Worm (Caenorhabditis elegans) whole organism, L4 larva: Measurements from ENCODE around the gene D1046.2.
A peak's percentile ranks its signal among the peaks of the same experiment; 100 is the strongest.

ENCODE experiments used
- T20F7.1 ChIP-seq: fragments of 200-800 bp; sonication (Bioruptor generic); optimal IDR thresholded peaks from 2 replicates; lab custom pipeline; 2018; ENCODE audit warnings: mild to moderate bottlenecking, missing genetic modification characterization, missing compliant biosample characterization
- Y5F2A.4 ChIP-seq: fragments of 200-800 bp; sonication (Bioruptor generic); optimal IDR thresholded peaks from 2 replicates; lab custom pipeline; 2018; ENCODE audit warnings: mild to moderate bottlenecking, missing genetic modification characterization, missing compliant biosample characterization
- aha-1 ChIP-seq: fragments of 150-350 bp; peaks from one replicate; lab custom pipeline; 2014; ENCODE audit warnings: missing biosample characterization, missing genetic modification characterization
- aly-2 ChIP-seq: sonication (generic microtip); optimal IDR thresholded peaks from 2 replicates; lab custom pipeline; 2018; ENCODE audit warnings: missing biosample characterization, missing genetic modification characterization
- ama-1 ChIP-seq: fragments of 150-350 bp; optimal IDR thresholded peaks from 2 replicates; lab custom pipeline; 2014; ENCODE audit warnings: inconsistent platforms, mixed read lengths
- attf-4 ChIP-seq: sonication (generic microtip); optimal IDR thresholded peaks from 3 replicates; lab custom pipeline; 2017; ENCODE audit warnings: missing biosample characterization, missing genetic modification characterization
- ceh-20 ChIP-seq: fragments of 200-800 bp; sonication (Bioruptor generic); IDR thresholded peaks from 2 replicates; pipeline ENCODE4 v1.3.6; 2022; ENCODE audit warnings: missing genetic modification reagents, missing genetic modification characterization, missing compliant biosample characterization
- ctbp-1 ChIP-seq: fragments of 200-800 bp; sonication (Bioruptor generic); IDR thresholded peaks from 2 replicates; pipeline ENCODE4 v1.3.6; 2022; ENCODE audit warnings: missing genetic modification reagents, missing genetic modification characterization, missing compliant biosample characterization
- daf-12 ChIP-seq: fragments of 150-350 bp; optimal IDR thresholded peaks from 2 replicates; lab custom pipeline; 2014; ENCODE audit warnings: missing biosample characterization, missing genetic modification reagents, missing genetic modification characterization
- daf-19 ChIP-seq: fragments of 200-800 bp; sonication (Bioruptor generic); conservative IDR thresholded peaks from 2 replicates; pipeline ENCODE4 v1.3.6; 2022; ENCODE audit warnings: missing genetic modification characterization, missing compliant biosample characterization
- dmd-6 ChIP-seq: fragments of 200-800 bp; sonication (Bioruptor generic); IDR thresholded peaks from 2 replicates; pipeline ENCODE4 v1.3.6; 2022; ENCODE audit warnings: missing genetic modification reagents, missing genetic modification characterization, missing compliant biosample characterization
- dpl-1 ChIP-seq: fragments of 150-350 bp; optimal IDR thresholded peaks from 2 replicates; lab custom pipeline; 2014; ENCODE audit warnings: missing biosample characterization, missing genetic modification reagents, missing genetic modification characterization
- duxl-1 ChIP-seq: sonication (generic microtip); optimal IDR thresholded peaks from 2 replicates; lab custom pipeline; 2016; ENCODE audit warnings: mild to moderate bottlenecking, missing genetic modification characterization, moderate library complexity, missing compliant biosample characterization; ENCODE audit not compliant: poor library complexity
- dve-1 ChIP-seq: sonication (generic microtip); optimal IDR thresholded peaks from 2 replicates; lab custom pipeline; 2017; ENCODE audit warnings: antibody characterized with exemption, mild to moderate bottlenecking, missing genetic modification characterization, missing compliant biosample characterization; ENCODE audit not compliant: insufficient read depth
- egl-27 ChIP-seq: sonication (generic microtip); optimal IDR thresholded peaks from 3 replicates; lab custom pipeline; 2017; ENCODE audit warnings: missing biosample characterization, missing genetic modification reagents, missing genetic modification characterization
- hlh-11 ChIP-seq: fragments of 200-800 bp; sonication (Bioruptor generic); optimal IDR thresholded peaks from 2 replicates; lab custom pipeline; 2018; ENCODE audit warnings: mild to moderate bottlenecking, missing genetic modification characterization, missing compliant biosample characterization
- hlh-30 ChIP-seq: sonication (generic microtip); optimal IDR thresholded peaks from 2 replicates; lab custom pipeline; 2017; ENCODE audit warnings: antibody characterized with exemption, mild to moderate bottlenecking, missing genetic modification characterization, missing compliant biosample characterization; ENCODE audit not compliant: insufficient read depth
- hmg-1.1 ChIP-seq: fragments of 200-800 bp; sonication (Bioruptor generic); IDR thresholded peaks from 2 replicates; pipeline ENCODE4 v1.3.6; 2022; ENCODE audit warnings: missing genetic modification reagents, missing genetic modification characterization, missing compliant biosample characterization
- lin-1 ChIP-seq: fragments of 200-800 bp; sonication (Bioruptor generic); IDR thresholded peaks from 2 replicates; pipeline ENCODE4 v1.3.6; 2022; ENCODE audit warnings: missing genetic modification reagents, missing genetic modification characterization, missing compliant biosample characterization
- lin-13 ChIP-seq: fragments of 150-350 bp; optimal IDR thresholded peaks from 2 replicates; lab custom pipeline; 2014; ENCODE audit warnings: missing biosample characterization, missing genetic modification reagents, missing genetic modification characterization
- lir-3 ChIP-seq: sonication (generic microtip); optimal IDR thresholded peaks from 2 replicates; lab custom pipeline; 2016; ENCODE audit warnings: mild to moderate bottlenecking, missing genetic modification characterization, missing compliant biosample characterization
- madf-5 ChIP-seq, 2 experiments: fragments of 200-800 bp; sonication (Bioruptor generic); IDR thresholded peaks; 2 replicates each; pipeline ENCODE4 v1.3.6; 2022; ENCODE audit warnings: missing compliant biosample characterization in 2 of 2, missing genetic modification characterization in 2 of 2
- mes-2 ChIP-seq: sonication (generic microtip); optimal IDR thresholded peaks from 2 replicates; lab custom pipeline; 2016; ENCODE audit warnings: missing genotype, mild to moderate bottlenecking, missing genetic modification characterization, missing compliant biosample characterization; ENCODE audit not compliant: poor library complexity, severe bottlenecking
- mxl-2 ChIP-seq: fragments of 200-800 bp; sonication (Bioruptor generic); conservative IDR thresholded peaks from 2 replicates; pipeline ENCODE4 v1.3.6; 2022; ENCODE audit warnings: missing genetic modification reagents, missing genetic modification characterization, missing compliant biosample characterization
- nhr-10 ChIP-seq: fragments of 150-350 bp; optimal IDR thresholded peaks from 2 replicates; lab custom pipeline; 2014; ENCODE audit warnings: missing biosample characterization, missing genetic modification characterization
- nhr-237 ChIP-seq: sonication (generic microtip); optimal IDR thresholded peaks from 2 replicates; lab custom pipeline; 2017; ENCODE audit warnings: missing biosample characterization, missing genetic modification characterization
- nhr-25 ChIP-seq: sonication (generic microtip); optimal IDR thresholded peaks from 2 replicates; lab custom pipeline; 2017; ENCODE audit warnings: missing genetic modification characterization, mild to moderate bottlenecking, missing compliant biosample characterization, antibody characterized with exemption, moderate library complexity, borderline replicate concordance; ENCODE audit not compliant: insufficient read depth
- nhr-28 ChIP-seq: fragments of 150-350 bp; optimal IDR thresholded peaks from 2 replicates; lab custom pipeline; 2014; ENCODE audit warnings: missing biosample characterization, missing genetic modification characterization
- nhr-42 ChIP-seq: fragments of 200-800 bp; sonication (Bioruptor generic); IDR thresholded peaks from 2 replicates; pipeline ENCODE4 v1.3.6; 2022; ENCODE audit warnings: missing genetic modification characterization, missing compliant biosample characterization
- nhr-6 ChIP-seq: fragments of 150-350 bp; optimal IDR thresholded peaks from 2 replicates; lab custom pipeline; 2014; ENCODE audit warnings: missing biosample characterization, missing genetic modification characterization
- pha-4 ChIP-seq, 2 experiments: fragments of 150-350 bp in 1 of 2; fragments of 200-800 bp in 1 of 2; sonication (Bioruptor generic) in 1 of 2; IDR thresholded peaks in 1 of 2; optimal IDR thresholded peaks in 1 of 2; 2 replicates each; pipeline versions ENCODE4 v1.3.6 to Lab custom; 2014 to 2022; ENCODE audit warnings: missing genetic modification characterization in 2 of 2, missing genetic modification reagents in 2 of 2, missing biosample characterization in 1 of 2, missing compliant biosample characterization in 1 of 2
- pqm-1 ChIP-seq: sonication (generic microtip); optimal IDR thresholded peaks from 2 replicates; lab custom pipeline; 2017; ENCODE audit warnings: missing biosample characterization, missing genetic modification characterization
- rbr-2 ChIP-seq: sonication (generic microtip); optimal IDR thresholded peaks from 2 replicates; lab custom pipeline; 2016; ENCODE audit warnings: missing genotype, missing genetic modification characterization, missing compliant biosample characterization
- saeg-2 ChIP-seq: fragments of 200-800 bp; sonication (Bioruptor generic); IDR thresholded peaks from 2 replicates; pipeline ENCODE4 v1.3.6; 2022; ENCODE audit warnings: missing genetic modification reagents, missing genetic modification characterization, missing compliant biosample characterization
- snpc-4 ChIP-seq: fragments of 150-350 bp; optimal IDR thresholded peaks from 2 replicates; lab custom pipeline; 2014; ENCODE audit warnings: missing biosample characterization, missing genetic modification characterization
- tra-1 ChIP-seq: fragments of 200-800 bp; sonication (Bioruptor generic); IDR thresholded peaks from 2 replicates; pipeline ENCODE4 v1.3.6; 2022; ENCODE audit warnings: missing genetic modification reagents, missing genetic modification characterization, missing compliant biosample characterization
- unc-39 ChIP-seq: sonication (generic microtip); optimal IDR thresholded peaks from 2 replicates; lab custom pipeline; 2017; ENCODE audit warnings: missing biosample characterization, missing genetic modification characterization
- unc-62 ChIP-seq, 3 experiments: fragments of 150-350 bp in 1 of 3; sonication (generic microtip); optimal IDR thresholded peaks in 2 of 3; peaks in 1 of 3; 1 replicate in 1 of 3; 2 replicates in 2 of 3; lab custom pipeline; 2014 to 2017; ENCODE audit warnings: missing biosample characterization in 3 of 3, missing genetic modification characterization in 3 of 3, missing genetic modification reagents in 3 of 3, missing genotype in 1 of 3
- zag-1 ChIP-seq: fragments of 150-350 bp; optimal IDR thresholded peaks from 2 replicates; lab custom pipeline; 2014; ENCODE audit warnings: missing biosample characterization, missing genetic modification characterization
- zip-11 ChIP-seq: fragments of 200-800 bp; sonication (Bioruptor generic); IDR thresholded peaks from 2 replicates; pipeline ENCODE4 v1.3.6; 2022; ENCODE audit warnings: missing genetic modification characterization, missing compliant biosample characterization
- zip-2 ChIP-seq: fragments of 150-350 bp; optimal IDR thresholded peaks from 2 replicates; lab custom pipeline; 2014; ENCODE audit warnings: missing biosample characterization, missing genetic modification characterization

The D1046.2 gene

DNA sequence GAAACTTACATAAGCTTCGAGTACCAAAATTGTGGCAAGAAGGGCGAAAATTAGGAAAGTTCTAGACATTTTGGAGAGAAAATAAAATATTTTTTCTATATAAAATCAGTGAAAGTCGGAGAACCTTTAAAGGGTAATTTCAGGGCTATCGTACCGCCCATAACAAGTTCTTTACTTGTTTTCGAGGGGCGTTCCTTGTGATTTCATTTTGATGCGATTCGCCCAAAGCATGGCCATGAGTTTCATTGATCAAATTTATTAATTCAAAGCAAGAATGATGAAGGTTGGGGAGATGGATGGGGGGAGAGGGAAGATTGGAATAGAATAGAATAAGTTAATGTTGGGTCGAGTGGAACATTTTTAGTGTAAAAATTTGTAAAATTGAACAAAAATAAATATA, 9.9 kb downstream of the D1046.2 start, which contains the start of gene C27B7.9:
Gene C27B7.9, minus strand, starts transcription at position 101 of the 400 bp plus-strand sequence.
- no peak for TF ChIP-seq zag-1
- TF ChIP-seq nhr-6 (tag; lab: Kevin White, UChicago) = no peak
- TF ChIP-seq mes-2 (tag; lab: Kevin White, UChicago) = no peak
- no peak for TF ChIP-seq saeg-2
- TF ChIP-seq nhr-25 (tag; lab: Kevin White, UChicago) = no peak
- no peak for TF ChIP-seq lin-1 (GFP tag; lab: Robert Waterston, UW)
- TF ChIP-seq zip-2 (tag; lab: Kevin White, UChicago) = no peak
- TF ChIP-seq pqm-1 (tag; lab: Kevin White, UChicago) = no peak
- no peak for TF ChIP-seq snpc-4 (tag; lab: Kevin White, UChicago)
- no peak for TF ChIP-seq zip-11 (GFP tag; lab: Robert Waterston, UW)
- TF ChIP-seq nhr-237 (tag; lab: Kevin White, UChicago) = no peak
- TF ChIP-seq attf-4 (tag; lab: Kevin White, UChicago) = no peak
- TF ChIP-seq dve-1 = no peak
- no peak for TF ChIP-seq nhr-42 (GFP tag; lab: Robert Waterston, UW)
- no peak for TF ChIP-seq mxl-2 (GFP tag; lab: Robert Waterston, UW)
- TF ChIP-seq nhr-28 = no peak

ce11 chrIV:8914187-8914586, 11.7 kb downstream of the D1046.2 start:
- TF ChIP-seq dmd-6 (GFP tag; lab: Robert Waterston, UW) (no peak), hlh-30 (peak; percentile 30)

DNA sequence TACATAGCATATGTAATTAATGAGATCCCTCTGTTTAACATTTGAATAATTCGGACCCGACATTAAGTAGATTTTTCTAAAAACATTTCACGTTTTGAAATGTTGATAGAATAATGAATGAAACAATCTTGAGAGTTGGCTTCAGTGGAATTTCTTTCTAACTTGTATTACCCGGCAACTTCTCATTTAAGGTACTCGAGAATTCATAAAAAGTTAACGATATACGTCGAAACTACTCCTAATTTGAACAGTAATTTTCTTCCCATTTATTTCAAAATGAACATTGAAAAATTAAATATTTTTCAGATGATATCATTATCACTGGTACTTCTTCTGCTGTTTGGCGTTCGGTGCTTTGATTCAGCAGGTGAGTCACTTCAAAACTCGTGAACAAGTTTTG, 19.1 kb downstream of the D1046.2 start, which contains the start of gene C27B7.7:
Gene C27B7.7, plus strand, starts transcription at position 301 of the 400 bp plus-strand sequence.
- no peak for TF ChIP-seq daf-19 (GFP tag; lab: Robert Waterston, UW)
- TF ChIP-seq unc-62 (GFP tag; optimal IDR thresholded peaks at IDR 0.05 in 1 of 2; lab: Kevin White, UChicago) = peak in 1 of 2 experiments; percentile 67
- no peak for TF ChIP-seq unc-62 (tag; optimal IDR thresholded peaks at IDR 0.05; lab: Kevin White, UChicago)

- TF ChIP-seq hlh-30 (peak; percentile 56), aha-1 (tag; lab: Kevin White, UChicago) (peak; percentile 80), hlh-11 (tag; lab: Kevin White, UChicago) (peak; percentile 3), mxl-2 (GFP tag; lab: Robert Waterston, UW) (0 out of 2 replicates have a peak, but pooled peaks have one; percentile 36), duxl-1 (tag; lab: Kevin White, UChicago) (no peak)
These were observed 19.7 kb downstream of the D1046.2 start, which contains the start of gene C27B7.6 for ce11 chrIV:8906164-8906563. Gene C27B7.6 (minus strand): TSS chrIV:8906345.

DNA sequence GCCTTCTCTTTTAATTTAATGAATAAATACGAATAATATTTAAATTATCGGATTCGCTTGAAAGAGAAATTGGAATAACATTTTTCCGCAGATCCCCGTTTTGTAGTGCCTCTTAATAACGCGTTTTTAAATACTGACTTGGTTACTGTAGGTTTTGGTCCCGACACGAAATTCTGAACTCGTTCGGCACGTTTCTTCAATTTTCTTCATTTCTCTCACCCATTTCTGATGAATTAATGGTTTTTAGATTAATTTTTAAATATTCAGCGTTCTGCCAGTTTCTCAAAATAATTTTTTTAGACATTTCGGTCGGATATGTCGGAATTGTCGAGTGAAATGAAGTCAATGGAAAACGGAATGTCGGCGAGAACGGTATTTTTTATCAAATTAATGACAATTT, 24.5 kb downstream of the D1046.2 start, which contains the start of gene C27B7.5:
Gene C27B7.5, plus strand, starts transcription at position 301 of the 400 bp plus-strand sequence.
- TF ChIP-seq madf-5 (GFP tag; IDR thresholded peaks at IDR 0.05; lab: Robert Waterston, UW) (no peak), zip-2 (tag; lab: Kevin White, UChicago) (no peak), ama-1 (lab: Kevin White, UChicago) (peak; percentile 53), ctbp-1 (no peak)

ce11 chrIV:8893746-8894145, 32.1 kb downstream of the D1046.2 start, which contains the start of gene rad-54.L2:
Gene rad-54.L2 (plus strand): TSS chrIV:8894077.
- TF ChIP-seq daf-12 (tag; lab: Kevin White, UChicago) (no peak), pqm-1 (tag; lab: Kevin White, UChicago) (peak; percentile 12), mxl-2 (GFP tag; lab: Robert Waterston, UW) (no peak), hmg-1.1 (GFP tag; lab: Robert Waterston, UW) (no peak), ceh-20 (no peak), unc-39 (no peak), T20F7.1 (peak; percentile 77), lin-13 (GFP tag; lab: Kevin White, UChicago) (peak; percentile 4), rbr-2 (peak; percentile 60), nhr-10 (no peak), aly-2 (tag; lab: Kevin White, UChicago) (no peak), lir-3 (tag; lab: Kevin White, UChicago) (no peak), pha-4 (GFP tag; IDR thresholded peaks at IDR 0.05; lab: Robert Waterston, UW) (peak; percentile 50; the same call in 1 of the 2 replicates), pha-4 (tag; optimal IDR thresholded peaks at IDR 0.05; lab: Kevin White, UChicago) (peak; percentile 97), Y5F2A.4 (no peak), tra-1 (GFP tag; lab: Robert Waterston, UW) (no peak), egl-27 (tag; lab: Kevin White, UChicago) (no peak), dpl-1 (peak; percentile 59), aha-1 (tag; lab: Kevin White, UChicago) (no peak)
